Worm (Caenorhabditis elegans) whole organism, L4 larva: ENCODE data around the gene set-6.

Experiments used
- aly-2 ChIP-seq: sonication (generic microtip); optimal IDR thresholded peaks from 2 replicates; lab custom pipeline; 2018; ENCODE audit warnings: missing biosample characterization, missing genetic modification characterization
- ceh-82 ChIP-seq: sonication (generic microtip); optimal IDR thresholded peaks from 2 replicates; lab custom pipeline; 2017; ENCODE audit warnings: missing biosample characterization, missing genetic modification characterization
- dmd-6 ChIP-seq: fragments of 200-800 bp; sonication (Bioruptor generic); IDR thresholded peaks from 2 replicates; pipeline ENCODE4 v1.3.6; 2022; ENCODE audit warnings: missing genetic modification reagents, missing genetic modification characterization, missing compliant biosample characterization
- fkh-10 ChIP-seq: fragments of 150-350 bp; optimal IDR thresholded peaks from 2 replicates; lab custom pipeline; 2014; ENCODE audit warnings: missing biosample characterization, missing genetic modification reagents, missing genetic modification characterization
- jun-1 ChIP-seq: fragments of 150-350 bp; optimal IDR thresholded peaks from 2 replicates; lab custom pipeline; 2014; ENCODE audit warnings: missing biosample characterization, missing genetic modification reagents, missing genetic modification characterization
- lin-13 ChIP-seq: fragments of 150-350 bp; optimal IDR thresholded peaks from 2 replicates; lab custom pipeline; 2014; ENCODE audit warnings: missing biosample characterization, missing genetic modification reagents, missing genetic modification characterization
- lin-39 ChIP-seq: fragments of 150-350 bp; optimal IDR thresholded peaks from 2 replicates; lab custom pipeline; 2014; ENCODE audit warnings: missing biosample characterization, missing genetic modification reagents, missing genetic modification characterization
- nhr-111 ChIP-seq: fragments of 200-800 bp; sonication (Bioruptor generic); optimal IDR thresholded peaks from 2 replicates; lab custom pipeline; 2018; ENCODE audit warnings: mild to moderate bottlenecking, missing genetic modification characterization, missing compliant biosample characterization
- nhr-28 ChIP-seq: fragments of 150-350 bp; optimal IDR thresholded peaks from 2 replicates; lab custom pipeline; 2014; ENCODE audit warnings: missing biosample characterization, missing genetic modification characterization
- php-3 ChIP-seq: fragments of 200-800 bp; sonication (Bioruptor generic); IDR thresholded peaks from 2 replicates; pipeline ENCODE4 v1.3.6; 2022; ENCODE audit warnings: missing genetic modification reagents, missing genetic modification characterization, missing compliant biosample characterization

DNA sequence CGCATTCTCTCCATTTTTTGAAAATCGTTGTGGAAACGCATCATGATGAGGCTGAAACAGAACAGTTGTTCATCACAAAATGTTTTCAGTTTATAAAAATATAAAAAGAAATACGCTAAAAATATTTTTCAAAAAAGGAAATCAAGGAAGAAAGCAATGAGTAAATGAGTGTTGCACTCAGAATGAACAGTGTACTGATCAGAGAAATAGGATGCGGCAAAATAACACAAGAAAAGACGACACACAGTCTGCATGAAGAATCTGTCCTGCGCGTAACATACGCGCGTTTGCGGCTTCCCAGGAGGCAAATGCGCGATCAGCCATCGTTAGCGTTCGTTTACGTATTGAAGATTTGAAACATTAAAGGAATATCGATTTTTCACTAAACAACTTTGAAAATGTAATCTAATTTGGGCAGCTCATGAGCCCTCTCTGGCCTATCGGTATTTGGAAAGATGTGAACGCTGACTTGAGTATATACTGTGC is 9.1 kb upstream of the set-6 start, which contains the start of gene C49F5.3:
- TF ChIP-seq fkh-10 (no peak), php-3 (no peak), nhr-28 (tag; lab: Kevin White, UChicago) (no peak), jun-1 (tag; lab: Kevin White, UChicago) (no peak), dmd-6 (no peak), lin-39 (tag; lab: Kevin White, UChicago) (no peak), aly-2 (tag; lab: Kevin White, UChicago) (no peak), nhr-111 (no peak), lin-13 (GFP tag; lab: Kevin White, UChicago) (no peak), ceh-82 (tag; lab: Kevin White, UChicago) (no peak)
